Fruit fly (Drosophila melanogaster): Measurements from ENCODE around the gene Pxt.

dm6 chr3R:17714773-17715344 lies 4.4 kb upstream of the Pxt start:
- TF ChIP-seq usp (GFP tag; optimal IDR thresholded peaks at IDR 0.05) (no peak), psq (GFP tag; optimal IDR thresholded peaks at IDR 0.05) (peak; percentile 52), fru (GFP tag; optimal IDR thresholded peaks at IDR 0.05) (no peak), Abd-B (GFP tag; optimal IDR thresholded peaks at IDR 0.05) (no peak), ey (GFP tag; optimal IDR thresholded peaks at IDR 0.05) (no peak), Dfd (GFP tag; optimal IDR thresholded peaks at IDR 0.05) (no peak), Myc (optimal IDR thresholded peaks at IDR 0.05) (no peak), CG9705 (GFP tag; optimal IDR thresholded peaks at IDR 0.05) (no peak), Mio (GFP tag; optimal IDR thresholded peaks at IDR 0.05) (no peak), lola (GFP tag; optimal IDR thresholded peaks at IDR 0.05) (no peak), N (GFP tag; optimal IDR thresholded peaks at IDR 0.05) (no peak), Vsx2 (GFP tag; optimal IDR thresholded peaks at IDR 0.05; ENCODE audit: partially characterized antibody) (no peak), CrebA (GFP tag; optimal IDR thresholded peaks at IDR 0.05; ENCODE audit: borderline replicate concordance) (no peak), CG32264 (GFP tag; optimal IDR thresholded peaks at IDR 0.05) (no peak)
